Fruit fly (Drosophila melanogaster): ENCODE data around the gene CG15517.

DNA sequence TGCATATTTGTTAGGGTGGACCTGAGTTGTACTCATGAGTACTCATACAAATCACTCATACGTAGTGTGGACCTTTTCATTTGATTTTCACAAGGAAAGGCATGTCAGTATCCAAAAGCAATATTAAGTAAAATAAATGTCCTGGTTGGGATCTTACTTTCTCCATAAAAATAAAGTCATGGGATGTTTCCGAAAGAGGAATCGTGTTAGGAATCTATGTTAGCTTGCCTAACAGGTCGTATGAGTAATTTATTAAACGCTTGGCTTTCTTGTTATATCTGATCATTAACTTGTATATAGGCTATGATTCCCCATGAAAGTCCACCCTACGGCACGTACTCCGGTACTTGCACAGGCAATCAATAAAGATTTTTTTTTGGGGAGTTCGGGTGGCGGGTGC is 27.8 kb downstream of the CG15517 start:
- TF ChIP-seq CG15710 (tag; optimal IDR thresholded peaks at IDR 0.05) (peak; percentile 63), fd96Ca (GFP tag; IDR thresholded peaks at IDR 0.05) (peak; percentile 66; the same call in 2 of the 3 replicates), CG34367 (tag; optimal IDR thresholded peaks at IDR 0.05) (peak; percentile 52), CG9948 (tag; optimal IDR thresholded peaks at IDR 0.05) (peak; percentile 68), Pif1A (GFP tag; optimal IDR thresholded peaks at IDR 0.05) (peak; percentile 85), D1 (tag; optimal IDR thresholded peaks at IDR 0.05) (no peak)

Measured in whole organism, pupa.